Worm (Caenorhabditis elegans) whole organism, mixed stage, embryonic: ENCODE measurements around the gene hlh-6.

Experiments used
- M03D4.4 ChIP-seq: sonication (generic microtip); optimal IDR thresholded peaks from 2 replicates; lab custom pipeline; 2017; ENCODE audit warnings: mild to moderate bottlenecking, missing genetic modification characterization, missing compliant biosample characterization
- bed-3 ChIP-seq: fragments of 200-800 bp; sonication (Bioruptor generic); optimal IDR thresholded peaks from 3 replicates; lab custom pipeline; 2018; ENCODE audit warnings: mild to moderate bottlenecking, missing genetic modification characterization, moderate library complexity, missing compliant biosample characterization
- blmp-1 ChIP-seq: fragments of 150-350 bp; optimal IDR thresholded peaks from 2 replicates; lab custom pipeline; 2014; ENCODE audit warnings: missing biosample characterization, missing genetic modification characterization
- ceh-39 ChIP-seq: fragments of 150-350 bp; optimal IDR thresholded peaks from 2 replicates; lab custom pipeline; 2014; ENCODE audit warnings: missing biosample characterization, missing genetic modification characterization
- ceh-43 ChIP-seq: fragments of 200-800 bp; sonication (Bioruptor generic); optimal IDR thresholded peaks from 2 replicates; lab custom pipeline; 2018; ENCODE audit warnings: mild to moderate bottlenecking, missing genetic modification characterization, moderate library complexity, missing compliant biosample characterization
- ceh-83 ChIP-seq: fragments of 200-800 bp; sonication (Bioruptor generic); optimal IDR thresholded peaks from 2 replicates; lab custom pipeline; 2018; ENCODE audit warnings: mild to moderate bottlenecking, missing genetic modification characterization, missing compliant biosample characterization
- ces-1 ChIP-seq: fragments of 150-350 bp; optimal IDR thresholded peaks from 2 replicates; lab custom pipeline; 2014; ENCODE audit warnings: missing biosample characterization, missing genetic modification reagents, missing genetic modification characterization
- cnd-1 ChIP-seq: fragments of 200-800 bp; sonication (Bioruptor generic); optimal IDR thresholded peaks from 2 replicates; lab custom pipeline; 2018; ENCODE audit warnings: mild to moderate bottlenecking, missing genetic modification characterization, missing compliant biosample characterization
- drap-1 ChIP-seq: fragments of 200-800 bp; sonication (Bioruptor generic); optimal IDR thresholded peaks from 3 replicates; lab custom pipeline; 2018; ENCODE audit warnings: mild to moderate bottlenecking, missing genetic modification characterization, missing compliant biosample characterization
- elt-1 ChIP-seq: sonication (generic microtip); optimal IDR thresholded peaks from 2 replicates; lab custom pipeline; 2017; ENCODE audit warnings: missing genetic modification characterization, mild to moderate bottlenecking, missing compliant biosample characterization, antibody characterized with exemption, moderate library complexity, borderline replicate concordance; ENCODE audit not compliant: insufficient read depth
- elt-3 ChIP-seq: fragments of 150-350 bp; optimal IDR thresholded peaks from 2 replicates; lab custom pipeline; 2014; ENCODE audit warnings: missing biosample characterization, missing genetic modification characterization
- flh-1 ChIP-seq: fragments of 200-800 bp; sonication (Bioruptor generic); optimal IDR thresholded peaks from 2 replicates; lab custom pipeline; 2018; ENCODE audit warnings: mild to moderate bottlenecking, missing genetic modification characterization, moderate library complexity, missing compliant biosample characterization
- ham-2 ChIP-seq: fragments of 200-800 bp; sonication (Bioruptor generic); optimal IDR thresholded peaks from 2 replicates; lab custom pipeline; 2018; ENCODE audit warnings: mild to moderate bottlenecking, missing genetic modification characterization, missing compliant biosample characterization
- hlh-1 ChIP-seq: fragments of 150-350 bp; optimal IDR thresholded peaks from 2 replicates; lab custom pipeline; 2014; ENCODE audit warnings: missing biosample characterization, missing genetic modification reagents, missing genetic modification characterization
- lin-13 ChIP-seq: fragments of 150-350 bp; optimal IDR thresholded peaks from 2 replicates; lab custom pipeline; 2014; ENCODE audit warnings: missing biosample characterization, missing genetic modification characterization
- lsy-2 ChIP-seq: fragments of 150-350 bp; optimal IDR thresholded peaks from 2 replicates; lab custom pipeline; 2014; ENCODE audit warnings: missing biosample characterization, missing genetic modification characterization
- mab-5 ChIP-seq: fragments of 150-350 bp; optimal IDR thresholded peaks from 2 replicates; lab custom pipeline; 2014; ENCODE audit warnings: missing biosample characterization, missing genetic modification characterization
- mep-1 ChIP-seq: fragments of 150-350 bp; optimal IDR thresholded peaks from 2 replicates; lab custom pipeline; 2017; ENCODE audit warnings: missing biosample characterization, missing genetic modification reagents, missing genetic modification characterization, inconsistent platforms
- mls-2 ChIP-seq: sonication (generic microtip); optimal IDR thresholded peaks from 2 replicates; lab custom pipeline; 2016; ENCODE audit warnings: mild to moderate bottlenecking, missing genetic modification characterization, moderate library complexity, missing compliant biosample characterization
- nhr-12 ChIP-seq: fragments of 150-350 bp; optimal IDR thresholded peaks from 2 replicates; lab custom pipeline; 2014; ENCODE audit warnings: missing biosample characterization, missing genetic modification characterization
- nhr-2 ChIP-seq: fragments of 150-350 bp; optimal IDR thresholded peaks from 2 replicates; lab custom pipeline; 2014; ENCODE audit warnings: missing biosample characterization, missing genetic modification characterization
- nhr-237 ChIP-seq: fragments of 150-350 bp; optimal IDR thresholded peaks from 2 replicates; lab custom pipeline; 2014; ENCODE audit warnings: missing biosample characterization, missing genetic modification characterization
- nhr-76 ChIP-seq: sonication (generic microtip); optimal IDR thresholded peaks from 2 replicates; lab custom pipeline; 2017; ENCODE audit warnings: missing biosample characterization, missing genetic modification characterization
- pha-4 ChIP-seq: fragments of 150-350 bp; optimal IDR thresholded peaks from 2 replicates; lab custom pipeline; 2018; ENCODE audit warnings: missing biosample characterization, missing genetic modification reagents, missing genetic modification characterization
- sem-2 ChIP-seq: fragments of 200-800 bp; sonication (Bioruptor generic); optimal IDR thresholded peaks from 2 replicates; lab custom pipeline; 2018; ENCODE audit warnings: mild to moderate bottlenecking, missing genetic modification characterization, missing compliant biosample characterization
- sptf-1 ChIP-seq: sonication (generic microtip); optimal IDR thresholded peaks from 2 replicates; lab custom pipeline; 2017; ENCODE audit warnings: mild to moderate bottlenecking, missing genetic modification characterization, moderate library complexity, missing compliant biosample characterization
- tbx-8 ChIP-seq: fragments of 200-800 bp; sonication (Bioruptor generic); optimal IDR thresholded peaks from 2 replicates; lab custom pipeline; 2018; ENCODE audit warnings: mild to moderate bottlenecking, missing genetic modification characterization, moderate library complexity, missing compliant biosample characterization
- unc-120 ChIP-seq: sonication (generic microtip); optimal IDR thresholded peaks from 2 replicates; lab custom pipeline; 2017; ENCODE audit warnings: missing genetic modification characterization, missing compliant biosample characterization; ENCODE audit not compliant: poor library complexity, severe bottlenecking
- unc-39 ChIP-seq: fragments of 150-350 bp; optimal IDR thresholded peaks from 2 replicates; lab custom pipeline; 2014; ENCODE audit warnings: missing biosample characterization, missing genetic modification characterization
- unc-62 ChIP-seq: fragments of 150-350 bp; optimal IDR thresholded peaks from 2 replicates; lab custom pipeline; 2014; ENCODE audit warnings: missing biosample characterization, missing genetic modification reagents, missing genetic modification characterization
- zip-8 ChIP-seq: fragments of 150-350 bp; optimal IDR thresholded peaks from 2 replicates; lab custom pipeline; 2014; ENCODE audit warnings: missing biosample characterization, missing genetic modification characterization
- ztf-11 ChIP-seq: fragments of 150-350 bp; optimal IDR thresholded peaks from 2 replicates; lab custom pipeline; 2014; ENCODE audit warnings: missing biosample characterization, missing genetic modification characterization

Gene hlh-6

ce11 chrII:9597516-9598047 lies 17.0 kb downstream of the hlh-6 start, which contains the start of gene mrpl-53:
Gene mrpl-53 (plus strand): TSS chrII:9597622.
- TF ChIP-seq elt-3 (no peak), unc-120 (tag; lab: Kevin White, UChicago) (no peak), elt-1 (tag; lab: Kevin White, UChicago) (no peak), flh-1 (GFP tag; lab: Kevin White, UChicago) (no peak), ceh-83 (no peak), ceh-39 (tag; lab: Kevin White, UChicago) (no peak), ces-1 (GFP tag; lab: Kevin White, UChicago) (no peak), drap-1 (GFP tag; lab: Kevin White, UChicago) (no peak), nhr-76 (tag; lab: Kevin White, UChicago) (no peak), ztf-11 (no peak), ceh-43 (GFP tag; lab: Kevin White, UChicago) (no peak), lin-13 (tag; lab: Kevin White, UChicago) (no peak), hlh-1 (no peak), blmp-1 (tag; lab: Kevin White, UChicago) (no peak), M03D4.4 (tag; lab: Kevin White, UChicago) (no peak), nhr-237 (tag; lab: Kevin White, UChicago) (no peak), sptf-1 (tag; lab: Kevin White, UChicago) (no peak), ham-2 (no peak)

- TF ChIP-seq elt-1 (tag; lab: Kevin White, UChicago) (no peak), nhr-12 (no peak), hlh-1 (no peak), unc-39 (no peak), mep-1 (tag; lab: Kevin White, UChicago) (no peak), unc-120 (tag; lab: Kevin White, UChicago) (no peak), ceh-39 (tag; lab: Kevin White, UChicago) (no peak), tbx-8 (no peak), bed-3 (GFP tag; lab: Kevin White, UChicago) (no peak), lin-13 (tag; lab: Kevin White, UChicago) (no peak), ces-1 (GFP tag; lab: Kevin White, UChicago) (no peak), unc-62 (GFP tag; lab: Kevin White, UChicago) (no peak), pha-4 (tag; lab: Kevin White, UChicago) (no peak), mab-5 (no peak), nhr-76 (tag; lab: Kevin White, UChicago) (no peak), nhr-2 (tag; lab: Kevin White, UChicago) (no peak), blmp-1 (tag; lab: Kevin White, UChicago) (no peak), sptf-1 (tag; lab: Kevin White, UChicago) (no peak), sem-2 (no peak)
These were observed 18.2 kb downstream of the hlh-6 start, which contains the start of gene E02H1.6 for ce11 chrII:9596401-9596800. Gene E02H1.6 (plus strand): TSS chrII:9596701.

ce11 chrII:9594924-9595323 lies 19.7 kb downstream of the hlh-6 start, which contains the start of gene E02H1.5:
Gene E02H1.5 (plus strand): TSS chrII:9595224.
- TF ChIP-seq nhr-12 (no peak), lsy-2 (no peak), flh-1 (GFP tag; lab: Kevin White, UChicago) (no peak), zip-8 (tag; lab: Kevin White, UChicago) (no peak), mls-2 (tag; lab: Kevin White, UChicago) (no peak), nhr-2 (tag; lab: Kevin White, UChicago) (no peak), ceh-83 (no peak), ceh-43 (GFP tag; lab: Kevin White, UChicago) (no peak), ces-1 (GFP tag; lab: Kevin White, UChicago) (no peak), sem-2 (no peak), M03D4.4 (tag; lab: Kevin White, UChicago) (no peak), mep-1 (tag; lab: Kevin White, UChicago) (no peak), lin-13 (tag; lab: Kevin White, UChicago) (no peak), unc-39 (no peak), nhr-237 (tag; lab: Kevin White, UChicago) (no peak), ztf-11 (no peak), pha-4 (tag; lab: Kevin White, UChicago) (no peak), ceh-39 (tag; lab: Kevin White, UChicago) (no peak)
- TF ChIP-seq, all 35 proteins: peak for 0

ce11 chrII:9592737-9593136 lies 21.9 kb downstream of the hlh-6 start, which contains the start of gene parp-2:
Gene parp-2 (plus strand): TSS chrII:9593037.
- TF ChIP-seq pha-4 (tag; lab: Kevin White, UChicago) (no peak), tbx-8 (no peak), nhr-76 (tag; lab: Kevin White, UChicago) (no peak), cnd-1 (no peak), ceh-43 (GFP tag; lab: Kevin White, UChicago) (no peak)
